Worm (Caenorhabditis elegans) whole organism, late embryonic: Measurements from ENCODE around the gene R08D7.7.

Experiments used
- C38D4.7 ChIP-seq: fragments of 200-800 bp; sonication (Bioruptor generic); optimal IDR thresholded peaks from 2 replicates; lab custom pipeline; 2018; ENCODE audit warnings: mild to moderate bottlenecking, missing genetic modification characterization, moderate library complexity, missing compliant biosample characterization
- F13H6.1 ChIP-seq: sonication (generic microtip); optimal IDR thresholded peaks from 2 replicates; lab custom pipeline; 2016; ENCODE audit warnings: missing genetic modification characterization, missing compliant biosample characterization
- ceh-14 ChIP-seq: sonication (generic microtip); optimal IDR thresholded peaks from 2 replicates; lab custom pipeline; 2016; ENCODE audit warnings: missing genotype, missing genetic modification characterization, missing compliant biosample characterization
- dve-1 ChIP-seq: sonication (generic microtip); optimal IDR thresholded peaks from 2 replicates; lab custom pipeline; 2017; ENCODE audit warnings: antibody characterized with exemption, mild to moderate bottlenecking, missing genetic modification characterization, missing compliant biosample characterization
- nfya-1 ChIP-seq: sonication (generic microtip); optimal IDR thresholded peaks from 2 replicates; lab custom pipeline; 2017; ENCODE audit warnings: missing genetic modification characterization, mild to moderate bottlenecking, missing compliant biosample characterization, antibody characterized with exemption, moderate library complexity
- nhr-11 ChIP-seq: fragments of 150-350 bp; optimal IDR thresholded peaks from 2 replicates; lab custom pipeline; 2014; ENCODE audit warnings: missing biosample characterization, missing genetic modification characterization
- pha-2 ChIP-seq: sonication (generic microtip); optimal IDR thresholded peaks from 2 replicates; lab custom pipeline; 2017; ENCODE audit warnings: mild to moderate bottlenecking, missing genetic modification characterization, missing compliant biosample characterization
- pqm-1 ChIP-seq: sonication (generic microtip); optimal IDR thresholded peaks from 2 replicates; lab custom pipeline; 2016; ENCODE audit warnings: missing genetic modification characterization, missing compliant biosample characterization
- sdc-2 ChIP-seq: sonication (generic microtip); optimal IDR thresholded peaks from 2 replicates; lab custom pipeline; 2016; ENCODE audit warnings: missing genotype, missing genetic modification characterization, missing compliant biosample characterization
- ttx-3 ChIP-seq: sonication (generic microtip); optimal IDR thresholded peaks from 2 replicates; lab custom pipeline; 2016; ENCODE audit warnings: missing genetic modification reagents, missing genetic modification characterization, missing compliant biosample characterization
- unc-55 ChIP-seq: sonication (generic microtip); optimal IDR thresholded peaks from 2 replicates; lab custom pipeline; 2017; ENCODE audit warnings: missing biosample characterization, missing genetic modification reagents, missing genetic modification characterization

DNA sequence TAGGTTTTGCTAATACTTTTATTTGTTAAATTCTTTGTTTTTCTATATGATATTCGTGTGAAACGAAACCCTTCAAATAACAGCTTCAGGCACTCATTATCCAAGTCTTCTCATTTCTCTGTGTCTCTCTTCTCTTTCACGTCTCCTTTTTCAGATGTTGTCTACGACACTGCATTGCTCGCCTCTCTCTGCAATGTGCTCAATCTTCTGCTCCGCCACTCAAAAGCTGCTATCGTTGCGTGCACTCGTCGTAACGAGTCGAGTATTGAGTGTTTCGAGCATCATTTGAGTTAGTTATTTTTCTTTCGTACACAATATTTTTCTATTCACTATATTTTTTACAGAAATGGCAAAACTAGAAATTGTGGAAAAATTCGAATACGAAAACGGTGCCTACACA is 16.7 kb upstream of the R08D7.7 start:
- TF ChIP-seq C38D4.7 (GFP tag; lab: Kevin White, UChicago) = no peak
- no peak for TF ChIP-seq nhr-11 (tag; lab: Kevin White, UChicago)
- TF ChIP-seq ceh-14 (tag; lab: Kevin White, UChicago) = no peak
- TF ChIP-seq pha-2 (tag; lab: Kevin White, UChicago) = no peak
- TF ChIP-seq ttx-3 (tag; lab: Kevin White, UChicago) = no peak
- TF ChIP-seq F13H6.1 = no peak
- no peak for TF ChIP-seq dve-1 (tag; lab: Kevin White, UChicago)
- no peak for TF ChIP-seq pqm-1 (tag; lab: Kevin White, UChicago)
- TF ChIP-seq sdc-2 (tag; lab: Kevin White, UChicago) = no peak
- no peak for TF ChIP-seq nfya-1 (tag; lab: Kevin White, UChicago)
- TF ChIP-seq unc-55 (GFP tag; lab: Kevin White, UChicago) = no peak
